Fruit fly (Drosophila melanogaster) whole organism, embryonic: ENCODE results near the gene CG11699.

Experiments
- Antp ChIP-seq: fragments of 200-800 bp; sonication (Bioruptor generic); optimal IDR thresholded peaks from 3 replicates; lab custom pipeline; 2016; ENCODE audit warnings: missing biosample characterization, missing genetic modification characterization
- Atf3 ChIP-seq: fragments of 200-800 bp; sonication (Bioruptor generic); optimal IDR thresholded peaks from 3 replicates; lab custom pipeline; 2016; ENCODE audit warnings: missing biosample characterization, missing genetic modification characterization
- CG11723 ChIP-seq: fragments of 200-800 bp; sonication (Bioruptor generic); optimal IDR thresholded peaks from 2 replicates; lab custom pipeline; 2017; ENCODE audit warnings: missing biosample characterization, mild to moderate bottlenecking, missing genetic modification characterization
- CG12071 ChIP-seq: fragments of 200-800 bp; sonication (Bioruptor generic); optimal IDR thresholded peaks from 3 replicates; lab custom pipeline; 2018; ENCODE audit warnings: missing biosample characterization, mild to moderate bottlenecking, missing genetic modification characterization
- CG12942 ChIP-seq: fragments of 200-800 bp; sonication (Bioruptor generic); optimal IDR thresholded peaks from 3 replicates; lab custom pipeline; 2016; ENCODE audit warnings: missing biosample characterization, missing genetic modification characterization
- CG13775 ChIP-seq: fragments of 200-800 bp; sonication (Bioruptor generic); optimal IDR thresholded peaks from 3 replicates; lab custom pipeline; 2017; ENCODE audit warnings: missing biosample characterization, mild to moderate bottlenecking, missing genetic modification characterization
- CG2199 ChIP-seq: fragments of 200-800 bp; sonication (Bioruptor generic); IDR thresholded peaks from 3 replicates; pipeline ENCODE4 v1.3.6; 2022; ENCODE audit warnings: missing biosample characterization, missing genetic modification characterization
- CG2202 ChIP-seq: fragments of 200-800 bp; sonication (Bioruptor generic); optimal IDR thresholded peaks from 2 replicates; lab custom pipeline; 2018; ENCODE audit warnings: missing biosample characterization, mild to moderate bottlenecking, missing genetic modification characterization
- CG2678 ChIP-seq: fragments of 200-800 bp; sonication (Bioruptor generic); optimal IDR thresholded peaks from 3 replicates; lab custom pipeline; 2019; ENCODE audit warnings: missing biosample characterization, mild to moderate bottlenecking, missing genetic modification characterization, moderate library complexity
- CG3163 ChIP-seq: fragments of 200-800 bp; sonication (Bioruptor generic); optimal IDR thresholded peaks from 3 replicates; lab custom pipeline; 2016; ENCODE audit warnings: missing biosample characterization, missing genetic modification characterization
- CG32767 ChIP-seq: fragments of 200-800 bp; sonication (Bioruptor generic); IDR thresholded peaks from 2 replicates; pipeline ENCODE4 v1.3.6; 2022; ENCODE audit warnings: missing biosample characterization, missing genetic modification characterization
- CG3726 ChIP-seq: fragments of 200-800 bp; sonication (Bioruptor generic); IDR thresholded peaks from 3 replicates; pipeline ENCODE4, ENCODE4 v1.3.6; 2022; ENCODE audit warnings: missing biosample characterization, missing genetic modification characterization
- CG4707 ChIP-seq: fragments of 200-800 bp; sonication (Bioruptor generic); optimal IDR thresholded peaks from 2 replicates; lab custom pipeline; 2018; ENCODE audit warnings: missing biosample characterization, mild to moderate bottlenecking, missing genetic modification characterization, moderate library complexity
- CG5180 ChIP-seq: fragments of 200-800 bp; sonication (Bioruptor generic); optimal IDR thresholded peaks from 3 replicates; lab custom pipeline; 2017; ENCODE audit warnings: missing biosample characterization, missing genetic modification characterization, mild to moderate bottlenecking, moderate library complexity, missing genetic modification reagents
- CG6654 ChIP-seq: fragments of 200-800 bp; sonication (Bioruptor generic); optimal IDR thresholded peaks from 2 replicates; lab custom pipeline; 2017; ENCODE audit warnings: missing biosample characterization, mild to moderate bottlenecking, missing genetic modification characterization
- CG8281 ChIP-seq: fragments of 200-800 bp; sonication (Bioruptor generic); optimal IDR thresholded peaks from 2 replicates; lab custom pipeline; 2018; ENCODE audit warnings: missing biosample characterization, mild to moderate bottlenecking, missing genetic modification characterization, moderate library complexity
- CG8359 ChIP-seq: fragments of 200-800 bp; sonication (Bioruptor generic); optimal IDR thresholded peaks from 2 replicates; lab custom pipeline; 2017; ENCODE audit warnings: missing biosample characterization, mild to moderate bottlenecking, missing genetic modification characterization, borderline replicate concordance
- CG9932 ChIP-seq: fragments of 200-800 bp; sonication (Bioruptor generic); IDR thresholded peaks from 2 replicates; pipeline ENCODE4 v1.3.6; 2022; ENCODE audit warnings: missing biosample characterization, missing genetic modification characterization
- CoRest ChIP-seq: fragments of 200-800 bp; sonication (Bioruptor generic); optimal IDR thresholded peaks from 3 replicates; lab custom pipeline; 2018; ENCODE audit warnings: missing biosample characterization, mild to moderate bottlenecking, missing genetic modification characterization, moderate library complexity
- Doc3 ChIP-seq: fragments of 200-800 bp; sonication (Bioruptor generic); IDR thresholded peaks from 3 replicates; pipeline ENCODE4 v1.3.6; 2022; ENCODE audit warnings: missing biosample characterization, missing genetic modification characterization; ENCODE audit not compliant: partially characterized antibody
- Drgx ChIP-seq: fragments of 200-800 bp; sonication (Bioruptor generic); IDR thresholded peaks from 2 replicates; pipeline ENCODE4 v1.3.6; 2022; ENCODE audit warnings: missing biosample characterization, missing genetic modification characterization
- ERR ChIP-seq: fragments of 200-800 bp; sonication (Bioruptor generic); optimal IDR thresholded peaks from 2 replicates; lab custom pipeline; 2016; ENCODE audit warnings: missing biosample characterization, missing genetic modification characterization
- Ets65A ChIP-seq: fragments of 200-800 bp; sonication (Bioruptor generic); peaks from one replicate; lab custom pipeline; 2016; ENCODE audit warnings: missing biosample characterization, missing genetic modification characterization
- HLH54F ChIP-seq: fragments of 200-800 bp; sonication (Bioruptor generic); optimal IDR thresholded peaks from 3 replicates; lab custom pipeline; 2016; ENCODE audit warnings: missing biosample characterization, missing genetic modification characterization
- Hand ChIP-seq: fragments of 200-800 bp; sonication (Bioruptor generic); optimal IDR thresholded peaks from 2 replicates; lab custom pipeline; 2017; ENCODE audit warnings: mild to moderate bottlenecking, missing biosample characterization, missing genetic modification reagents, missing genetic modification characterization
- HmgZ ChIP-seq: fragments of 200-800 bp; sonication (Bioruptor generic); optimal IDR thresholded peaks from 2 replicates; lab custom pipeline; 2018; ENCODE audit warnings: missing biosample characterization, mild to moderate bottlenecking, missing genetic modification characterization
- Neu2 ChIP-seq: fragments of 200-800 bp; sonication (Bioruptor generic); optimal IDR thresholded peaks from 3 replicates; lab custom pipeline; 2016; ENCODE audit warnings: missing biosample characterization, missing genetic modification characterization, borderline replicate concordance
- Nf-YC ChIP-seq: fragments of 200-800 bp; optimal IDR thresholded peaks from 3 replicates; lab custom pipeline; 2019; ENCODE audit warnings: missing biosample characterization, mild to moderate bottlenecking, missing genetic modification characterization, moderate library complexity
- Ravus ChIP-seq: fragments of 200-800 bp; sonication (Bioruptor generic); IDR thresholded peaks from 2 replicates; pipeline ENCODE4 v1.3.6; 2022; ENCODE audit warnings: missing biosample characterization, missing genetic modification characterization
- Spps ChIP-seq: fragments of 200-800 bp; sonication (Bioruptor generic); optimal IDR thresholded peaks from 2 replicates; lab custom pipeline; 2018; ENCODE audit warnings: missing biosample characterization, mild to moderate bottlenecking, missing genetic modification characterization
- dati ChIP-seq: fragments of 200-800 bp; sonication (Bioruptor generic); IDR thresholded peaks from 2 replicates; pipeline ENCODE4 v1.3.6; 2022; ENCODE audit warnings: missing biosample characterization, missing genetic modification characterization
- dm ChIP-seq: fragments of 200-800 bp; sonication (Bioruptor generic); optimal IDR thresholded peaks from 3 replicates; lab custom pipeline; 2016; ENCODE audit warnings: missing biosample characterization, missing genetic modification characterization
- dpn ChIP-seq, 2 experiments: fragments of 200-800 bp; sonication (Bioruptor generic); optimal IDR thresholded peaks; 3 replicates each; lab custom pipeline; 2016; ENCODE audit warnings: missing biosample characterization in 2 of 2, missing genetic modification characterization in 2 of 2
- emc ChIP-seq: fragments of 200-800 bp; sonication (Bioruptor generic); optimal IDR thresholded peaks from 2 replicates; lab custom pipeline; 2016; ENCODE audit warnings: missing biosample characterization, missing genetic modification characterization
- gro ChIP-seq: fragments of 200-800 bp; sonication (Bioruptor generic); optimal IDR thresholded peaks from 2 replicates; lab custom pipeline; 2016; ENCODE audit warnings: missing biosample characterization, missing genetic modification characterization
- hkb ChIP-seq, 2 experiments: fragments of 200-800 bp in 1 of 2; fragments of >200 bp in 1 of 2; sonication (Bioruptor generic) in 1 of 2; IDR thresholded peaks in 1 of 2; optimal IDR thresholded peaks in 1 of 2; 2 replicates each; pipeline versions ENCODE4 v1.3.6 to Lab custom; 2017 to 2022; ENCODE audit warnings: missing biosample characterization in 1 of 2, missing genetic modification characterization in 1 of 2
- kay ChIP-seq: fragments of 200-800 bp; sonication (Bioruptor generic); optimal IDR thresholded peaks from 2 replicates; lab custom pipeline; 2016; ENCODE audit warnings: missing biosample characterization, missing genetic modification characterization
- nerfin-2 ChIP-seq: fragments of 200-800 bp; sonication (Bioruptor generic); IDR thresholded peaks from 2 replicates; pipeline ENCODE4 v1.3.6; 2022; ENCODE audit warnings: missing biosample characterization, missing genetic modification characterization; ENCODE audit not compliant: partially characterized antibody
- nmo ChIP-seq: fragments of 200-800 bp; sonication (Bioruptor generic); optimal IDR thresholded peaks from 2 replicates; lab custom pipeline; 2018; ENCODE audit warnings: missing biosample characterization, mild to moderate bottlenecking, missing genetic modification characterization, moderate library complexity
- odd ChIP-seq: fragments of 200-800 bp; sonication (Bioruptor generic); optimal IDR thresholded peaks from 2 replicates; lab custom pipeline; 2017; ENCODE audit warnings: missing biosample characterization, mild to moderate bottlenecking, missing genetic modification characterization
- row ChIP-seq: fragments of 200-800 bp; sonication (Bioruptor generic); IDR thresholded peaks from 3 replicates; pipeline ENCODE4 v1.3.6; 2022; ENCODE audit warnings: missing biosample characterization, missing genetic modification characterization
- sc ChIP-seq, 3 experiments: fragments of >200 bp in 2 of 3; fragments of 200-800 bp in 1 of 3; sonication (Bioruptor generic) in 1 of 3; optimal IDR thresholded peaks; 2 replicates in 2 of 3; 3 replicates in 1 of 3; lab custom pipeline; 2017; ENCODE audit warnings: mild to moderate bottlenecking in 1 of 3, missing biosample characterization in 1 of 3, missing genetic modification characterization in 1 of 3, missing genetic modification reagents in 1 of 3
- sens-2 ChIP-seq: fragments of 200-800 bp; sonication (Bioruptor generic); IDR thresholded peaks from 2 replicates; pipeline ENCODE4 v1.3.6; 2022; ENCODE audit warnings: missing biosample characterization, missing genetic modification characterization
- shn ChIP-seq: fragments of 200-800 bp; sonication (Bioruptor generic); optimal IDR thresholded peaks from 3 replicates; lab custom pipeline; 2016; ENCODE audit warnings: missing biosample characterization, missing genetic modification characterization
- sisA ChIP-seq: fragments of 200-800 bp; sonication (Bioruptor generic); IDR thresholded peaks from 2 replicates; pipeline ENCODE4 v1.3.6; 2022; ENCODE audit warnings: missing biosample characterization, missing genetic modification characterization
- slp2 ChIP-seq: fragments of 200-800 bp; sonication (Bioruptor generic); optimal IDR thresholded peaks from 2 replicates; lab custom pipeline; 2016; ENCODE audit warnings: missing biosample characterization, missing genetic modification characterization
- tgo ChIP-seq: fragments of 200-800 bp; sonication (Bioruptor generic); IDR thresholded peaks from 3 replicates; pipeline ENCODE4 v1.3.6; 2022; ENCODE audit warnings: missing biosample characterization, missing genetic modification characterization
- ttk ChIP-seq: fragments of 200-800 bp; sonication (Bioruptor generic); IDR thresholded peaks from 2 replicates; pipeline ENCODE4 v2.1.2; 2022; ENCODE audit warnings: missing biosample characterization, missing genetic modification characterization
- zfh2 ChIP-seq: fragments of 200-800 bp; sonication (Bioruptor generic); optimal IDR thresholded peaks from 2 replicates; lab custom pipeline; 2016; ENCODE audit warnings: missing biosample characterization, missing genetic modification characterization

CG11699 gene

DNA sequence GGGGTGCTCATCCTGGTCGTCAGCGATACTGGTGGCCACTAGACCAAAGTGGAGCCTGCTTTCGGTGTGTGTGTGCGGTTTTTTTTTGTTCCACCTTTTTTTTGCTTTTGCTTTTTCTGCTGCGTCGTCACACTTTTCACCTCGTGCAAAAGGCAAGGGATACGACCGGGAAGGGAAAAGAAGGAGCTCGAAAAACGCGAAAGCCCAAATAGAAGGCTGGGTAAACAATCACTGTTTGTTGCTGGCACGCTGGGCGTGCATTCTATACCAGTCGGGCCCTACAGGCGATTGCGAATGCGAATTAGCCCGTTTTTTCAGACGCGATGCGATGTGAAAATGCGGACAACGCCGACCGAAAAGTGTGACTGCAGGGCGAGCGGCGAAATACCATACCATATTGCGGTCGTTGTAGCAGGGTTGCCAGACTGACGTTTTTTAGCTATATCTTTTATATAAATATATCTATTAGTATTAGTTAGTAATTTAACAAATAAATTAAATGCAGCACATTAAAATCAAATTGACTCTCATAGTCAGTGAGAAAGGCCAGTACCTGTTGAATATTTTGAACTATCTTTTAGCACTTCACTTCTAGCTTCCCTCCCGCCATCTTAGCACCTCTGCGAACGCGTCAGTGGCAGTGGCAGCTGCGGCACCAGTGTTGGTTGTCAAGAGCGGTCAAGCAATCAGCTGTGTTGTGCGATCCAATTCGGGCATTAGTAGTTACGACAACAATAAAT is at the start of gene CG11699, which contains the start of gene Polr2A (continued):
- no peak for TF ChIP-seq CG4707 (GFP tag; lab: Kevin White, UChicago)
- TF ChIP-seq kay (GFP tag; lab: Kevin White, UChicago), result no peak
- TF ChIP-seq Spps (tag; lab: Kevin White, UChicago), result no peak
- TF ChIP-seq ttk (GFP tag; lab: Robert Waterston, UW), result no peak
- no peak for TF ChIP-seq Neu2
- TF ChIP-seq CG32767 (GFP tag; lab: Robert Waterston, UW), result no peak
- no peak for TF ChIP-seq Antp (GFP tag; lab: Kevin White, UChicago)
- TF ChIP-seq Drgx (GFP tag; lab: Robert Waterston, UW), result no peak
- TF ChIP-seq Nf-YC (tag; lab: Kevin White, UChicago), result peak; percentile 75
- peak; percentile 5 for TF ChIP-seq CG8359
- no peak for TF ChIP-seq hkb (optimal IDR thresholded peaks at IDR 0.05; lab: Kevin White, UChicago)
- no peak for TF ChIP-seq hkb (GFP tag; IDR thresholded peaks at IDR 0.05; lab: Robert Waterston, UW)
- TF ChIP-seq HLH54F (GFP tag; lab: Kevin White, UChicago), result no peak
- TF ChIP-seq row, result peak; percentile 87
- TF ChIP-seq Doc3 (GFP tag; lab: Robert Waterston, UW), result no peak
- TF ChIP-seq dm (GFP tag; lab: Kevin White, UChicago), result peak; percentile 18
- TF ChIP-seq HmgZ (tag; lab: Kevin White, UChicago), result peak; percentile 63
- TF ChIP-seq CG6654 (GFP tag; lab: Kevin White, UChicago), result no peak
- TF ChIP-seq slp2 (GFP tag; lab: Kevin White, UChicago), result no peak
- TF ChIP-seq CoRest (tag; lab: Kevin White, UChicago), result peak; percentile 72
- no peak for TF ChIP-seq Hand (GFP tag; lab: Kevin White, UChicago)
- no peak for TF ChIP-seq CG2678 (tag; lab: Kevin White, UChicago)
- TF ChIP-seq sc (optimal IDR thresholded peaks at IDR 0.05; lab: Kevin White, UChicago), result no peak
- no peak for TF ChIP-seq sc (GFP tag; optimal IDR thresholded peaks at IDR 0.05; lab: Kevin White, UChicago)
- no peak for TF ChIP-seq CG5180
- TF ChIP-seq Ets65A (GFP tag; lab: Kevin White, UChicago), result peak; percentile 81
- TF ChIP-seq tgo, result peak; percentile 41; the same call in 1 of the 3 replicates
- TF ChIP-seq Atf3, result no peak
- TF ChIP-seq CG12071 (GFP tag; lab: Kevin White, UChicago), result no peak
- TF ChIP-seq CG2199, result no peak
- TF ChIP-seq CG12942, result no peak
- TF ChIP-seq Ravus (GFP tag; lab: Robert Waterston, UW), result no peak
- no peak for TF ChIP-seq CG3163 (GFP tag; lab: Kevin White, UChicago)
- TF ChIP-seq sens-2, result no peak
- no peak for TF ChIP-seq emc (GFP tag; lab: Kevin White, UChicago)
- TF ChIP-seq ERR, result no peak
- TF ChIP-seq CG13775 (GFP tag; lab: Kevin White, UChicago), result peak; percentile 64
- no peak for TF ChIP-seq zfh2 (GFP tag; lab: Kevin White, UChicago)
- no peak for TF ChIP-seq CG2202 (tag; lab: Kevin White, UChicago)
- TF ChIP-seq sisA (GFP tag; lab: Robert Waterston, UW), result peak; percentile 43
- no peak for TF ChIP-seq CG11723 (GFP tag; lab: Kevin White, UChicago)
- TF ChIP-seq CG3726 (GFP tag; lab: Robert Waterston, UW), result no peak
- no peak for TF ChIP-seq shn (GFP tag; lab: Kevin White, UChicago)
- peak in 1 of 2 experiments; percentile 45 for TF ChIP-seq dpn (GFP tag; optimal IDR thresholded peaks at IDR 0.05; lab: Kevin White, UChicago)
- peak; percentile 59 for TF ChIP-seq CG9932 (GFP tag; lab: Robert Waterston, UW)
- TF ChIP-seq nmo, result peak; percentile 75
- no peak for TF ChIP-seq gro (GFP tag; lab: Kevin White, UChicago)
- no peak for TF ChIP-seq nerfin-2 (GFP tag; lab: Robert Waterston, UW)
- no peak for TF ChIP-seq CG8281 (tag; lab: Kevin White, UChicago)
- no peak for TF ChIP-seq dati (GFP tag; lab: Robert Waterston, UW)
- TF ChIP-seq odd (GFP tag; lab: Kevin White, UChicago), result no peak
